Worm (Caenorhabditis elegans) whole organism, late embryonic: Measurements from ENCODE around the gene F55G7.5.

Experiments used
- C08G9.2 ChIP-seq: sonication (generic microtip); optimal IDR thresholded peaks from 2 replicates; lab custom pipeline; 2016; ENCODE audit warnings: mild to moderate bottlenecking, missing genetic modification characterization, moderate library complexity, missing compliant biosample characterization
- F13H6.1 ChIP-seq: sonication (generic microtip); optimal IDR thresholded peaks from 2 replicates; lab custom pipeline; 2016; ENCODE audit warnings: missing genetic modification characterization, missing compliant biosample characterization
- K09A11.1 ChIP-seq: sonication (generic microtip); optimal IDR thresholded peaks from 2 replicates; lab custom pipeline; 2017; ENCODE audit warnings: antibody characterized with exemption, mild to moderate bottlenecking, missing genetic modification characterization, missing compliant biosample characterization; ENCODE audit not compliant: insufficient read depth
- ahr-1 ChIP-seq: sonication (generic microtip); optimal IDR thresholded peaks from 2 replicates; lab custom pipeline; 2016; ENCODE audit warnings: missing genetic modification characterization, missing compliant biosample characterization
- ama-1 ChIP-seq: fragments of 150-350 bp; optimal IDR thresholded peaks from 2 replicates; lab custom pipeline; 2014
- ceh-14 ChIP-seq: sonication (generic microtip); optimal IDR thresholded peaks from 2 replicates; lab custom pipeline; 2016; ENCODE audit warnings: missing genotype, missing genetic modification characterization, missing compliant biosample characterization
- ceh-24 ChIP-seq: sonication (generic microtip); optimal IDR thresholded peaks from 2 replicates; lab custom pipeline; 2016; ENCODE audit warnings: mild to moderate bottlenecking, missing genetic modification characterization, missing compliant biosample characterization
- ceh-31 ChIP-seq: sonication (generic microtip); optimal IDR thresholded peaks from 2 replicates; lab custom pipeline; 2016; ENCODE audit warnings: missing genetic modification characterization, missing compliant biosample characterization
- ceh-45 ChIP-seq: fragments of 200-800 bp; sonication (Bioruptor generic); IDR thresholded peaks from 2 replicates; pipeline ENCODE4 v1.3.6; 2022; ENCODE audit warnings: missing genetic modification reagents, missing genetic modification characterization, missing compliant biosample characterization
- ceh-48 ChIP-seq: sonication (generic microtip); optimal IDR thresholded peaks from 2 replicates; lab custom pipeline; 2016; ENCODE audit warnings: missing genetic modification characterization, inconsistent platforms, missing compliant biosample characterization
- dve-1 ChIP-seq: sonication (generic microtip); optimal IDR thresholded peaks from 2 replicates; lab custom pipeline; 2017; ENCODE audit warnings: antibody characterized with exemption, mild to moderate bottlenecking, missing genetic modification characterization, missing compliant biosample characterization
- elt-2 ChIP-seq: sonication (generic microtip); optimal IDR thresholded peaks from 2 replicates; lab custom pipeline; 2016; ENCODE audit warnings: missing genetic modification reagents, missing genetic modification characterization, missing compliant biosample characterization
- elt-4 ChIP-seq: sonication (generic microtip); optimal IDR thresholded peaks from 2 replicates; lab custom pipeline; 2016; ENCODE audit warnings: missing genetic modification characterization, missing compliant biosample characterization
- ets-4 ChIP-seq: sonication (generic microtip); optimal IDR thresholded peaks from 2 replicates; lab custom pipeline; 2016; ENCODE audit warnings: missing genetic modification characterization, missing compliant biosample characterization
- fkh-6 ChIP-seq: sonication (generic microtip); optimal IDR thresholded peaks from 2 replicates; lab custom pipeline; 2016; ENCODE audit warnings: missing genetic modification characterization, missing compliant biosample characterization
- gmeb-2 ChIP-seq: sonication (generic microtip); optimal IDR thresholded peaks from 2 replicates; lab custom pipeline; 2016; ENCODE audit warnings: missing genetic modification characterization, inconsistent platforms, missing compliant biosample characterization
- hlh-13 ChIP-seq: fragments of 200-800 bp; sonication (Bioruptor generic); optimal IDR thresholded peaks from 2 replicates; lab custom pipeline; 2018; ENCODE audit warnings: mild to moderate bottlenecking, missing genetic modification characterization, missing compliant biosample characterization
- hlh-15 ChIP-seq: sonication (generic microtip); optimal IDR thresholded peaks from 2 replicates; lab custom pipeline; 2016; ENCODE audit warnings: missing genetic modification characterization, missing compliant biosample characterization
- hlh-8 ChIP-seq: sonication (generic microtip); optimal IDR thresholded peaks from 2 replicates; lab custom pipeline; 2016; ENCODE audit warnings: missing genotype, missing genetic modification characterization, missing compliant biosample characterization
- lim-6 ChIP-seq: sonication (generic microtip); optimal IDR thresholded peaks from 2 replicates; lab custom pipeline; 2016; ENCODE audit warnings: missing genetic modification characterization, missing compliant biosample characterization
- madf-2 ChIP-seq: sonication (generic microtip); optimal IDR thresholded peaks from 2 replicates; lab custom pipeline; 2017; ENCODE audit warnings: missing genetic modification characterization, missing compliant biosample characterization
- mec-3 ChIP-seq: sonication (generic microtip); optimal IDR thresholded peaks from 2 replicates; lab custom pipeline; 2016; ENCODE audit warnings: borderline replicate concordance, missing genetic modification characterization, missing compliant biosample characterization
- nfya-1 ChIP-seq: sonication (generic microtip); optimal IDR thresholded peaks from 2 replicates; lab custom pipeline; 2017; ENCODE audit warnings: missing genetic modification characterization, mild to moderate bottlenecking, missing compliant biosample characterization, antibody characterized with exemption, moderate library complexity
- nhr-232 ChIP-seq: sonication (generic microtip); optimal IDR thresholded peaks from 2 replicates; lab custom pipeline; 2016; ENCODE audit warnings: missing genetic modification characterization, missing compliant biosample characterization
- npax-4 ChIP-seq: sonication (generic microtip); optimal IDR thresholded peaks from 2 replicates; lab custom pipeline; 2016; ENCODE audit warnings: missing genetic modification characterization, missing compliant biosample characterization
- pag-3 ChIP-seq: sonication (generic microtip); optimal IDR thresholded peaks from 2 replicates; lab custom pipeline; 2016; ENCODE audit warnings: missing compliant biosample characterization, missing genetic modification characterization, borderline replicate concordance
- pat-9 ChIP-seq: fragments of 200-800 bp; sonication (Bioruptor generic); optimal IDR thresholded peaks from 2 replicates; lab custom pipeline; 2018; ENCODE audit warnings: mild to moderate bottlenecking, missing genetic modification characterization, moderate library complexity, missing compliant biosample characterization
- pax-1 ChIP-seq: fragments of 150-350 bp; optimal IDR thresholded peaks from 2 replicates; lab custom pipeline; 2014; ENCODE audit warnings: missing biosample characterization, missing genetic modification characterization
- pha-2 ChIP-seq: sonication (generic microtip); optimal IDR thresholded peaks from 2 replicates; lab custom pipeline; 2017; ENCODE audit warnings: mild to moderate bottlenecking, missing genetic modification characterization, missing compliant biosample characterization
- pros-1 ChIP-seq: fragments of 150-350 bp; optimal IDR thresholded peaks from 2 replicates; lab custom pipeline; 2014; ENCODE audit warnings: missing biosample characterization, missing genetic modification reagents, missing genetic modification characterization
- ref-2 ChIP-seq: sonication (generic microtip); optimal IDR thresholded peaks from 2 replicates; lab custom pipeline; 2016; ENCODE audit warnings: missing genetic modification characterization, missing compliant biosample characterization
- rnt-1 ChIP-seq: sonication (generic microtip); optimal IDR thresholded peaks from 2 replicates; lab custom pipeline; 2016; ENCODE audit warnings: missing genetic modification characterization, missing compliant biosample characterization
- sdc-2 ChIP-seq: sonication (generic microtip); optimal IDR thresholded peaks from 2 replicates; lab custom pipeline; 2016; ENCODE audit warnings: missing genotype, missing genetic modification characterization, missing compliant biosample characterization
- sox-2 ChIP-seq: fragments of 200-800 bp; sonication (Bioruptor generic); IDR thresholded peaks from 2 replicates; pipeline ENCODE4 v1.3.6; 2022; ENCODE audit warnings: missing genetic modification reagents, missing genetic modification characterization, missing compliant biosample characterization
- syd-9 ChIP-seq: sonication (generic microtip); optimal IDR thresholded peaks from 2 replicates; lab custom pipeline; 2016; ENCODE audit warnings: mild to moderate bottlenecking, missing genetic modification characterization, moderate library complexity, missing compliant biosample characterization
- tbx-7 ChIP-seq: sonication (generic microtip); optimal IDR thresholded peaks from 2 replicates; lab custom pipeline; 2016; ENCODE audit warnings: missing genotype, missing genetic modification characterization, missing compliant biosample characterization
- unc-86 ChIP-seq: sonication (generic microtip); optimal IDR thresholded peaks from 2 replicates; lab custom pipeline; 2016; ENCODE audit warnings: missing genetic modification characterization, missing compliant biosample characterization

Gene F55G7.5

ce11 chrX:11968024-11968598 lies 29.4 kb upstream of the F55G7.5 start:
- TF ChIP-seq ceh-45 (GFP tag; lab: Robert Waterston, UW) (no peak), sox-2 (no peak), ref-2 (tag; lab: Kevin White, UChicago) (no peak), elt-2 (tag; lab: Kevin White, UChicago) (peak; percentile 84), C08G9.2 (tag; lab: Kevin White, UChicago) (no peak), pag-3 (tag; lab: Kevin White, UChicago) (no peak), unc-86 (tag; lab: Kevin White, UChicago) (no peak)

DNA sequence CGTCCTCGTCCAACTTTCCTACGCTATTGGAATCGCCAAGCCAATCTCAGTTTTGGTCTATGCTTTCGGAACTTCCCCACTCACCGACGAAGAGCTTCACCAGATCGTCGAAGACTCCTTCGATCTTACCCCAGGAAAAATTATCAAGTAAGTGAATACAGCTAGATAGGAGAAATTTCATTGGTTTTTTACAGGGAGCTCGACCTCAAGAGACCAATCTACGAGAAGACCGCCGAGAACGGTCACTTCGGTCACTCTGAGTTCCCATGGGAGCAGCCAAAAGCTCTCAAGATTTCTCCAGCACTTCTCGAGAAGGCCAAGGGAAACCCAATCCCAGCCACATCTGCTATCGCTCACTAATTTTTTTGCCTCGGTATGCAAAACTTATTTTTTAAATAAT lies 28.3 kb upstream of the F55G7.5 start:
- TF ChIP-seq pat-9 (tag; lab: Kevin White, UChicago): no peak
- no peak for TF ChIP-seq F13H6.1 (tag; lab: Kevin White, UChicago)
- TF ChIP-seq hlh-15 (tag; lab: Kevin White, UChicago): no peak
- TF ChIP-seq fkh-6: no peak
- no peak for TF ChIP-seq elt-2 (tag; lab: Kevin White, UChicago)
- TF ChIP-seq pax-1: no peak
- TF ChIP-seq npax-4 (tag; lab: Kevin White, UChicago): no peak
- no peak for TF ChIP-seq tbx-7 (tag; lab: Kevin White, UChicago)
- TF ChIP-seq sdc-2 (tag; lab: Kevin White, UChicago): no peak
- no peak for TF ChIP-seq dve-1 (tag; lab: Kevin White, UChicago)
- no peak for TF ChIP-seq nfya-1 (tag; lab: Kevin White, UChicago)
- TF ChIP-seq mec-3 (tag; lab: Kevin White, UChicago): no peak
- TF ChIP-seq pros-1 (tag; lab: Kevin White, UChicago): no peak
- TF ChIP-seq, all 69 proteins: peak for 0

DNA sequence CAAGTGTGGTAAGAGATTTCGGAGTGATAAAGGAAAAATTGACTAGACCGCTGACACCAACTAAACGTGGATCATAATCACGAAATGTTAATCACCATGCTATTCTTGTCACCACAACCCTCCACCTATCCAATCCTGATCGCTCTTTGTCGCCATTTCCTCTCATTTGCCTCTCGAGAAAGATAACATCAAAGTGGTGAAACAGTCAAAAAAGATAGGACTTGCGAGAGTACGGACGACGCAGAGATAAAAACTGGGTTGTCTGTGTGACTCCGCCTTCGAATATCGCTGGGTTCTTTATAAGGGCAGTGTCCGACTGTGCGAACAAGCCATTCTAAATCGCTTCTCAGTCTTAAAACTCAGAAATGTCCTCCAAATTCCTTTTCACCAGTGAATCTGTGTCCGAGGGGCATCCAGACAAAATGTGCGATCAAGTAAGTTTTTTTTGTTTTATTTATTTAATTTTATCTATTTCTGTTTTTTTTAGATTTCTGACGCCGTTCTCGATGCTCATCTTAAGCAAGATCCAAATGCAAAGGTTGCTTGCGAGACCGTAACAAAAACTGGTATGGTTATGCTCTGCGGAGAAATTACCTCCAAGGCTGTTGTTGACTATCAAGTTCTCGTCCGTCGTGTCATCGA lies 27.1 kb upstream of the F55G7.5 start, which contains the start of gene sams-1:
Gene sams-1 (plus strand): TSS at position 300 of the 642 bp plus-strand sequence.
- TF ChIP-seq pha-2 (tag; lab: Kevin White, UChicago): no peak
- TF ChIP-seq rnt-1: peak; percentile 4
- peak; percentile 46 for TF ChIP-seq nfya-1 (tag; lab: Kevin White, UChicago)

DNA sequence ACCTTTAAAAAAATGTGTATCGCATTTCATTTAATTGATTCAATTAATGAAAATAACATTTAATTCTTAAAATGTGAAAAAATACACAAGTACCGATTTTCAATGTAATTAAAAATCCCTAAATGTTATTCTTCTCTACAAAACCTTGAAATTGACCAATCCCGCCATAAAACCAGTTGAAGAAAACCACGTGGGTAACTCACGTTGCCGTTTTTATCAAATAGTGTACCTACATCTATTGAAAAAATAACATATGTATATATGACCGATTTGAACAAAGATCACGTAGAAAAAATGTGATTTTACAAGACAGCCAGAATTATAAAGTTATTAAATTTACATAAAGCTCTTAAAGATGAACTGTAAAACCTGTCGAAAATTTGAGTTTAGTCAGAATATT lies 26.4 kb upstream of the F55G7.5 start:
- TF ChIP-seq K09A11.1 (tag; lab: Kevin White, UChicago) (no peak), nhr-232 (tag; lab: Kevin White, UChicago) (no peak), elt-4 (no peak), sox-2 (no peak), ahr-1 (tag; lab: Kevin White, UChicago) (no peak), ets-4 (tag; lab: Kevin White, UChicago) (no peak), ceh-48 (no peak), pha-2 (tag; lab: Kevin White, UChicago) (no peak), lim-6 (no peak), ceh-31 (tag; lab: Kevin White, UChicago) (no peak)

- TF ChIP-seq ceh-24 (no peak), ceh-14 (tag; lab: Kevin White, UChicago) (no peak), gmeb-2 (tag; lab: Kevin White, UChicago) (no peak), unc-86 (tag; lab: Kevin White, UChicago) (no peak), sox-2 (no peak), ama-1 (lab: Kevin White, UChicago) (no peak), madf-2 (tag; lab: Kevin White, UChicago) (no peak), hlh-8 (tag; lab: Kevin White, UChicago) (no peak), syd-9 (tag; lab: Kevin White, UChicago) (no peak), mec-3 (tag; lab: Kevin White, UChicago) (no peak), hlh-13 (GFP tag; lab: Kevin White, UChicago) (no peak)
Measured at ce11 chrX:11964555-11964954, 25.8 kb upstream of the F55G7.5 start.
